Worm (Caenorhabditis elegans) whole organism, young adult: ENCODE data around the gene ZK856.5.

ENCODE experiments used
- B0261.1 ChIP-seq: sonication (generic microtip); optimal IDR thresholded peaks from 2 replicates; lab custom pipeline; 2016; ENCODE audit warnings: mild to moderate bottlenecking, missing genetic modification characterization, moderate library complexity, missing compliant biosample characterization
- D2030.7 ChIP-seq: fragments of 200-800 bp; sonication (Bioruptor generic); IDR thresholded peaks from 2 replicates; pipeline ENCODE4 v1.3.6; 2022; ENCODE audit warnings: missing genetic modification reagents, missing genetic modification characterization, missing compliant biosample characterization
- F23B12.7 ChIP-seq: sonication (generic microtip); optimal IDR thresholded peaks from 2 replicates; lab custom pipeline; 2017; ENCODE audit warnings: missing genetic modification characterization, mild to moderate bottlenecking, missing compliant biosample characterization, antibody characterized with exemption, moderate library complexity; ENCODE audit not compliant: insufficient read depth
- F52B5.7 ChIP-seq: sonication (generic microtip); optimal IDR thresholded peaks from 2 replicates; lab custom pipeline; 2016; ENCODE audit warnings: mild to moderate bottlenecking, missing genetic modification characterization, missing compliant biosample characterization
- T26A5.8 ChIP-seq: sonication (generic microtip); optimal IDR thresholded peaks from 2 replicates; lab custom pipeline; 2016; ENCODE audit warnings: missing genetic modification characterization, missing compliant biosample characterization
- Y79H2A.3 ChIP-seq: fragments of 200-800 bp; sonication (Bioruptor generic); conservative IDR thresholded peaks from 2 replicates; pipeline ENCODE4 v1.3.6; 2022; ENCODE audit warnings: missing genetic modification reagents, missing genetic modification characterization, missing compliant biosample characterization
- ama-1 ChIP-seq, 3 experiments: fragments of 150-350 bp in 1 of 3; sonication (generic microtip) in 2 of 3; optimal IDR thresholded peaks; 2 replicates each; lab custom pipeline; 2014 to 2018; ENCODE audit warnings: missing biosample characterization in 2 of 3, missing genetic modification characterization in 2 of 3, missing genetic modification reagents in 2 of 3
- atf-7 ChIP-seq: sonication (generic microtip); optimal IDR thresholded peaks from 2 replicates; lab custom pipeline; 2017; ENCODE audit warnings: mild to moderate bottlenecking, missing genetic modification characterization, missing compliant biosample characterization
- attf-6 ChIP-seq: fragments of 200-800 bp; sonication (Bioruptor generic); IDR thresholded peaks from 2 replicates; pipeline ENCODE4 v1.3.6; 2022; ENCODE audit warnings: missing genetic modification reagents, missing genetic modification characterization, missing compliant biosample characterization
- ceh-40 ChIP-seq: fragments of 200-800 bp; sonication (Bioruptor generic); IDR thresholded peaks from 2 replicates; pipeline ENCODE4 v1.3.6; 2022; ENCODE audit warnings: missing genetic modification characterization, missing compliant biosample characterization
- ceh-79 ChIP-seq: sonication (generic microtip); optimal IDR thresholded peaks from 2 replicates; lab custom pipeline; 2017; ENCODE audit warnings: mild to moderate bottlenecking, missing genetic modification characterization, missing compliant biosample characterization
- dpl-1 ChIP-seq: fragments of 150-350 bp; optimal IDR thresholded peaks from 2 replicates; lab custom pipeline; 2014; ENCODE audit warnings: missing biosample characterization, missing genetic modification reagents, missing genetic modification characterization
- egrh-3 ChIP-seq: fragments of 200-800 bp; sonication (Bioruptor generic); IDR thresholded peaks from 2 replicates; pipeline ENCODE4 v1.3.6; 2022; ENCODE audit warnings: missing genetic modification reagents, missing genetic modification characterization, missing compliant biosample characterization
- him-1 ChIP-seq: sonication (generic microtip); optimal IDR thresholded peaks from 2 replicates; lab custom pipeline; 2016; ENCODE audit warnings: missing genotype, missing genetic modification reagents, missing genetic modification characterization, missing compliant biosample characterization
- hlh-26 ChIP-seq: fragments of 200-800 bp; sonication (Bioruptor generic); conservative IDR thresholded peaks from 2 replicates; pipeline ENCODE4 v1.3.6; 2022; ENCODE audit warnings: missing genetic modification reagents, missing genetic modification characterization, missing compliant biosample characterization
- hmg-20 ChIP-seq: fragments of 200-800 bp; sonication (Bioruptor generic); IDR thresholded peaks from 2 replicates; pipeline ENCODE4 v1.3.6; 2022; ENCODE audit warnings: missing genetic modification reagents, missing genetic modification characterization, missing compliant biosample characterization
- hsf-1 ChIP-seq: fragments of 200-800 bp; sonication (Bioruptor generic); IDR thresholded peaks from 2 replicates; pipeline ENCODE4 v1.3.6; 2022; ENCODE audit warnings: missing genetic modification reagents, missing genetic modification characterization, missing compliant biosample characterization
- lag-1 ChIP-seq: fragments of 200-800 bp; sonication (Bioruptor generic); IDR thresholded peaks from 2 replicates; pipeline ENCODE4 v1.3.6; 2022; ENCODE audit warnings: missing genetic modification reagents, missing genetic modification characterization, missing compliant biosample characterization
- let-526 ChIP-seq: fragments of 200-800 bp; sonication (Bioruptor generic); IDR thresholded peaks from 2 replicates; pipeline ENCODE4 v1.3.6; 2022; ENCODE audit warnings: missing genetic modification reagents, missing genetic modification characterization, missing compliant biosample characterization
- lin-54 ChIP-seq: fragments of 200-800 bp; sonication (Bioruptor generic); optimal IDR thresholded peaks from 2 replicates; lab custom pipeline; 2018; ENCODE audit warnings: mild to moderate bottlenecking, missing genetic modification characterization, missing compliant biosample characterization
- lir-1 ChIP-seq: fragments of 200-800 bp; sonication (Bioruptor generic); conservative IDR thresholded peaks from 2 replicates; pipeline ENCODE4 v1.3.6; 2022; ENCODE audit warnings: missing genetic modification reagents, missing genetic modification characterization, missing compliant biosample characterization
- madf-6 ChIP-seq: fragments of 200-800 bp; sonication (Bioruptor generic); IDR thresholded peaks from 2 replicates; pipeline ENCODE4 v1.3.6; 2022; ENCODE audit warnings: missing genetic modification reagents, missing genetic modification characterization, missing compliant biosample characterization
- madf-8 ChIP-seq: fragments of 200-800 bp; sonication (Bioruptor generic); conservative IDR thresholded peaks from 2 replicates; pipeline ENCODE4 v1.3.6; 2022; ENCODE audit warnings: missing genetic modification reagents, missing genetic modification characterization, missing compliant biosample characterization
- nfya-2 ChIP-seq: fragments of 200-800 bp; sonication (Bioruptor generic); IDR thresholded peaks from 2 replicates; pipeline ENCODE4 v1.3.6; 2022; ENCODE audit warnings: missing genetic modification reagents, missing genetic modification characterization, missing compliant biosample characterization
- nhr-120 ChIP-seq: fragments of 200-800 bp; sonication (Bioruptor generic); IDR thresholded peaks from 2 replicates; pipeline ENCODE4 v1.3.6; 2022; ENCODE audit warnings: missing genetic modification characterization, missing compliant biosample characterization
- nhr-27 ChIP-seq: fragments of 200-800 bp; sonication (Bioruptor generic); optimal IDR thresholded peaks from 2 replicates; lab custom pipeline; 2018; ENCODE audit warnings: mild to moderate bottlenecking, missing genetic modification characterization, moderate library complexity, missing compliant biosample characterization
- nhr-80 ChIP-seq: sonication (generic microtip); optimal IDR thresholded peaks from 2 replicates; lab custom pipeline; 2016; ENCODE audit warnings: missing genetic modification characterization, missing compliant biosample characterization
- sdz-38 ChIP-seq: sonication (generic microtip); optimal IDR thresholded peaks from 2 replicates; lab custom pipeline; 2016; ENCODE audit warnings: missing genotype, missing genetic modification characterization, missing compliant biosample characterization
- tbx-9 ChIP-seq: sonication (generic microtip); optimal IDR thresholded peaks from 2 replicates; lab custom pipeline; 2016; ENCODE audit warnings: borderline replicate concordance, missing genetic modification characterization, inconsistent platforms, missing compliant biosample characterization
- unc-62 ChIP-seq: fragments of 150-350 bp; optimal IDR thresholded peaks from 2 replicates; lab custom pipeline; 2014; ENCODE audit warnings: missing biosample characterization, missing genetic modification reagents, missing genetic modification characterization
- ztf-18 ChIP-seq: sonication (generic microtip); optimal IDR thresholded peaks from 2 replicates; lab custom pipeline; 2016; ENCODE audit warnings: missing genotype, mild to moderate bottlenecking, missing genetic modification characterization, missing compliant biosample characterization
- ztf-22 ChIP-seq: fragments of 200-800 bp; sonication (Bioruptor generic); optimal IDR thresholded peaks from 2 replicates; lab custom pipeline; 2018; ENCODE audit warnings: mild to moderate bottlenecking, missing genetic modification characterization, moderate library complexity, missing compliant biosample characterization
- ztf-25 ChIP-seq: fragments of 200-800 bp; sonication (Bioruptor generic); IDR thresholded peaks from 2 replicates; pipeline ENCODE4 v1.3.6; 2022; ENCODE audit warnings: missing genetic modification reagents, missing genetic modification characterization, missing compliant biosample characterization

The ZK856.5 gene

DNA sequence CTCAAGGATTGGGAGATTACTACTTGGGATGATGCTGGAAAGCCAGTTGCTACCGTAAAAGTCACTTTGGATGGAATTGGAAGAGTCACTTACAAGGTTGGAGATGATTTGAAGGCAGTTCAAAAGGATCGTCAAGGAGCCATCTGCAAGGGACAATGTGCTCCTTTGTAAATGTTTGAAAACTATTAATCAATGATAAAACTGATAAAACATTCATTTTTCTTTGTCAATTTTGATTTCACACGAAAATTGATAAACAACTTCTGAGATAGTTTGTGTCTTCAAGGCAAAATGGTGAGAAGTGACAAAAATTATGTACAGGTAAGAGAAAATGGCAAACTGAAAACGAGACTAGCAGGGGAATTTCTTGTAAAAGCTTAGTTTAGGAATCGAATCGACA lies 12.4 kb upstream of the ZK856.5 start:
- TF ChIP-seq ztf-18 (tag; lab: Kevin White, UChicago), result no peak
- no peak for TF ChIP-seq hmg-20 (GFP tag; lab: Robert Waterston, UW)
- no peak for TF ChIP-seq lin-54 (GFP tag; lab: Kevin White, UChicago)
- no peak for TF ChIP-seq let-526 (GFP tag; lab: Robert Waterston, UW)
- no peak for TF ChIP-seq madf-6 (GFP tag; lab: Robert Waterston, UW)
- no peak for TF ChIP-seq sdz-38 (tag; lab: Kevin White, UChicago)
- no peak for TF ChIP-seq atf-7 (tag; lab: Kevin White, UChicago)
- TF ChIP-seq lir-1 (GFP tag; lab: Robert Waterston, UW), result no peak
- no peak for TF ChIP-seq ceh-79 (tag; lab: Kevin White, UChicago)
- TF ChIP-seq egrh-3 (GFP tag; lab: Robert Waterston, UW), result no peak
- no peak for TF ChIP-seq dpl-1
- no peak for TF ChIP-seq B0261.1 (tag; lab: Kevin White, UChicago)
- no peak for TF ChIP-seq ztf-22 (GFP tag; lab: Kevin White, UChicago)

DNA sequence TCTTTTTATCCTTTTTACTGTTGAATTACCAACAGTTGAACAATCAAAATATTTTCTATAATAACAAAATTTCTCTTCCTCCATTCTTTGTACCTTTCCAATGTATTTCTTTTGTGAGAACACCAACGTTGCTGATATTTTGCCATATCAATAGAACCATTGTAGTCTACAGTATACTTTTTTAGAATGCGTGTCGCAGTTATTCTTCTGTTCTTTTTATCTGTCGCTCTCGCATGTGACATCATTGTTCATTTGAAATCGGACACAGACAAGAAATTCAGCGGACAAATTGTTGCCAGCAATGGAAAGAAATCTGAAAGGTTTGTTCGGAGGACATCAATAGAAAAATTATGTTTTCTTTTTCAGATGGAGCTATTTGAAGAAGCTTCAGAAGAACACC lies 12.0 kb upstream of the ZK856.5 start, which contains the start of gene ZK856.7:
Gene ZK856.7, plus strand, starts transcription at position 186 of the 400 bp plus-strand sequence.
- TF ChIP-seq ama-1 (optimal IDR thresholded peaks at IDR 0.05; lab: Kevin White, UChicago) (no peak), ama-1 (GFP tag; optimal IDR thresholded peaks at IDR 0.05; lab: Kevin White, UChicago) (peak in 1 of 2 experiments; percentile 7), Y79H2A.3 (GFP tag; lab: Robert Waterston, UW) (no peak), D2030.7 (GFP tag; lab: Robert Waterston, UW) (no peak), hlh-26 (GFP tag; lab: Robert Waterston, UW) (no peak), him-1 (tag; lab: Kevin White, UChicago) (no peak), tbx-9 (tag; lab: Kevin White, UChicago) (no peak)

DNA sequence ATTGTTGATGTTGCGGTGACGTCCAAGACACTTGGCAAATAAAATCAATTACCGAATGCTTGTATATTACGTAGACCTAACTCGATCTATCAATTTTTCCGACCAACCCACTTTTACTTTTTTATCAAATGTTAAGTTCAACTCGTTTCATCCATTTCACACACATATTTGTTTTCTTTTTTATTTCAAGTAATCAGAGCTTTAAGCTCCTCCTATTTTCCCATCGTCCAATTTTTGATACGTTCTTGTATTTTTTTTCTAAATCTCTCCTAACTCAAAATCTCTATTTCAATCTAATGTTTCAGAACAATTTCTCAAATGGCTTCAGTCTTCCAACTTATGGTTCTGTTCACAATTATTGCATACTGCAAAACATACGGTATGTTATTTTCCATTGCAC lies 8.5 kb upstream of the ZK856.5 start, which contains the start of gene ZK856.6:
Gene ZK856.6, plus strand, starts transcription at position 301 of the 400 bp plus-strand sequence.
- TF ChIP-seq F52B5.7, result no peak
- TF ChIP-seq ceh-40 (GFP tag; lab: Robert Waterston, UW), result no peak
- no peak for TF ChIP-seq madf-8
- TF ChIP-seq unc-62 (GFP tag; lab: Kevin White, UChicago), result no peak
- TF ChIP-seq F23B12.7, result no peak
- TF ChIP-seq hsf-1 (GFP tag; lab: Robert Waterston, UW), result no peak
- no peak for TF ChIP-seq nhr-27 (tag; lab: Kevin White, UChicago)
- no peak for TF ChIP-seq attf-6 (GFP tag; lab: Robert Waterston, UW)
- no peak for TF ChIP-seq let-526 (GFP tag; lab: Robert Waterston, UW)

DNA sequence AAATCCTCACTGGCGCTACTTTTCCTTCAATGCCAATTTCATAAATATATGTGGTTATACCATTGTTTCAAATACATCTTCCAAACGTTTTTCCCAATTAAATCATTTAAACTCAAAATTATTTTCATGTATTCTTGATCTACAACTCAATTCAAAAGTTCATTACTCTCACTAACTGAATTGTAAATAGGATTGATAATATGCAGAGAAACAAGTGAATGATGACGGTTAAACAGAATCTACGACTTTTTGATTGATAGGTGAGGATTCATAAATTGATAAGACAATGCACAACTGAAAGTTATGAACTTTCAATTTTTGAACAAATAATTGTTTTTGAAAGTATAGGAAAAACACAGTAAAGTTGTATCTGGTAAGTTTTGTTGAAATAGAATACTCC lies 1.3 kb upstream of the ZK856.5 start:
- TF ChIP-seq nhr-80 (tag; lab: Kevin White, UChicago), result peak; percentile 23
- no peak for TF ChIP-seq ama-1 (optimal IDR thresholded peaks at IDR 0.05; lab: Kevin White, UChicago)
- TF ChIP-seq ama-1 (GFP tag; optimal IDR thresholded peaks at IDR 0.05; lab: Kevin White, UChicago), result no peak

DNA sequence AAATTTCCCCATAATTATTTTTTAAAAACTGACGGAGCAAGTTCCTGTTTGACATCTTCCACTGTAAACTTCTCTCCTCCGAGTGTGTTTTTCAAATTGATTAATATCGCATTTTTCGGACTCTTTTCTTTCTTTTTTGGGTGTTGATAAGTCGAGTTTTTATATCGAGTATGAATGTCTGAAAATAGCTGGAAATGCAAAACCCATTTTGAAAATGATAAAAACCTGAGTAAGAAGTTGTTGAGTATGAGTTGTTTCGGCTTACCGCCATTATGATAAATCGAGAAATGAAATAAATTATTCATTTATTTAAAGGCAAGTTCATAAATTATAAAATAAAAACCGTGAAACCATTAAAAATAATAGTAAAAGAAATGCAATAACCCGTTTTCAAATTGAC lies 4.2 kb downstream of the ZK856.5 start, which contains the start of gene ZK856.18:
Gene ZK856.18, minus strand, starts transcription at position 289 of the 400 bp plus-strand sequence.
- TF ChIP-seq nhr-120 (GFP tag; lab: Robert Waterston, UW), result no peak
- TF ChIP-seq ztf-22 (GFP tag; lab: Kevin White, UChicago), result no peak
- no peak for TF ChIP-seq ztf-25 (GFP tag; lab: Robert Waterston, UW)
- no peak for TF ChIP-seq let-526 (GFP tag; lab: Robert Waterston, UW)
- TF ChIP-seq T26A5.8 (tag; lab: Kevin White, UChicago), result no peak
- TF ChIP-seq lag-1, result no peak
- no peak for TF ChIP-seq attf-6 (GFP tag; lab: Robert Waterston, UW)
- TF ChIP-seq atf-7 (tag; lab: Kevin White, UChicago), result no peak
- TF ChIP-seq nfya-2, result no peak
- TF ChIP-seq, all 124 proteins: peak for 0
